Fruit fly (Drosophila melanogaster) whole organism, wandering third instar larva: ENCODE results near the gene Polr1D.

Experiments
- Abd-B ChIP-seq: fragments of >200 bp; optimal IDR thresholded peaks from 2 replicates; lab custom pipeline; 2017; ENCODE audit warnings: missing biosample characterization, missing genetic modification characterization
- CG32264 ChIP-seq: fragments of 200-800 bp; sonication (Bioruptor generic); optimal IDR thresholded peaks from 2 replicates; lab custom pipeline; 2016; ENCODE audit warnings: missing biosample characterization, missing genetic modification characterization
- CG9705 ChIP-seq: fragments of 200-800 bp; sonication (Bioruptor generic); optimal IDR thresholded peaks from 2 replicates; lab custom pipeline; 2018; ENCODE audit warnings: missing biosample characterization, mild to moderate bottlenecking, missing genetic modification characterization
- CrebA ChIP-seq: fragments of 200-800 bp; sonication (Bioruptor generic); optimal IDR thresholded peaks from 2 replicates; lab custom pipeline; 2016; ENCODE audit warnings: missing biosample characterization, mild to moderate bottlenecking, missing genetic modification characterization, borderline replicate concordance
- Dfd ChIP-seq: fragments of >200 bp; optimal IDR thresholded peaks from 2 replicates; lab custom pipeline; 2017; ENCODE audit warnings: missing biosample characterization, missing genetic modification characterization
- Dif ChIP-seq: fragments of 200-275, 200-300 bp; sonication (Bioruptor generic); optimal IDR thresholded peaks from 2 replicates; lab custom pipeline; 2018; ENCODE audit warnings: missing biosample characterization, missing genetic modification characterization; ENCODE audit not compliant: partially characterized antibody
- GATAd ChIP-seq: sonication (Bioruptor generic); optimal IDR thresholded peaks from 2 replicates; lab custom pipeline; 2016; ENCODE audit warnings: missing biosample characterization, missing genetic modification characterization
- HLH106 ChIP-seq: fragments of 200-800 bp; optimal IDR thresholded peaks from 3 replicates; lab custom pipeline; 2019; ENCODE audit warnings: missing biosample characterization, mild to moderate bottlenecking, missing genetic modification characterization, moderate library complexity
- Hnf4 ChIP-seq: fragments of 200-800 bp; sonication (Bioruptor generic); optimal IDR thresholded peaks from 2 replicates; lab custom pipeline; 2016; ENCODE audit warnings: missing biosample characterization, mild to moderate bottlenecking, missing genetic modification characterization
- Hr83 ChIP-seq: fragments of 200-300 bp; sonication (Bioruptor generic); optimal IDR thresholded peaks from 2 replicates; lab custom pipeline; 2016; ENCODE audit warnings: missing biosample characterization, mild to moderate bottlenecking, missing genetic modification characterization, moderate library complexity; ENCODE audit not compliant: poor library complexity, severe bottlenecking
- Jra ChIP-seq: sonication (Bioruptor generic); optimal IDR thresholded peaks from 2 replicates; lab custom pipeline; 2016; ENCODE audit warnings: missing biosample characterization, missing genetic modification characterization
- Mio ChIP-seq: sonication (Bioruptor generic); optimal IDR thresholded peaks from 2 replicates; lab custom pipeline; 2016; ENCODE audit warnings: missing biosample characterization, missing genetic modification characterization
- N ChIP-seq: fragments of >200 bp; optimal IDR thresholded peaks from 2 replicates; lab custom pipeline; 2018; ENCODE audit warnings: missing biosample characterization, missing external identifiers, missing genetic modification characterization
- OdsH ChIP-seq: fragments of 200-800 bp; sonication (Bioruptor generic); optimal IDR thresholded peaks from 2 replicates; lab custom pipeline; 2016; ENCODE audit warnings: missing biosample characterization, mild to moderate bottlenecking, missing genetic modification characterization
- Rel ChIP-seq, 2 experiments: fragments of 200-800 bp; sonication (Bioruptor generic) in 1 of 2; optimal IDR thresholded peaks; 2 replicates in 1 of 2; 3 replicates in 1 of 2; lab custom pipeline; 2016 to 2019; ENCODE audit warnings: mild to moderate bottlenecking in 2 of 2, missing biosample characterization in 2 of 2, missing genetic modification characterization in 2 of 2, moderate library complexity in 1 of 2
- Sp1 ChIP-seq: fragments of 200-800 bp; sonication (Bioruptor generic); optimal IDR thresholded peaks from 3 replicates; lab custom pipeline; 2019; ENCODE audit warnings: missing biosample characterization, mild to moderate bottlenecking, missing genetic modification characterization, moderate library complexity
- Vsx2 ChIP-seq: fragments of 200-300, 225-300 bp; sonication (Bioruptor generic); optimal IDR thresholded peaks from 2 replicates; lab custom pipeline; 2018; ENCODE audit warnings: missing biosample characterization, missing genetic modification characterization; ENCODE audit not compliant: partially characterized antibody
- br ChIP-seq: fragments of 200-800 bp; sonication (Bioruptor generic); optimal IDR thresholded peaks from 2 replicates; lab custom pipeline; 2016; ENCODE audit warnings: missing biosample characterization, missing genetic modification characterization
- brk ChIP-seq: fragments of 200-800 bp; sonication (Bioruptor generic); optimal IDR thresholded peaks from 2 replicates; lab custom pipeline; 2016; ENCODE audit warnings: missing biosample characterization, mild to moderate bottlenecking, missing genetic modification characterization
- dl ChIP-seq, 2 experiments: fragments of 175-275, 200-275 bp in 1 of 2; fragments of 200-275 bp in 1 of 2; sonication (Bioruptor generic); optimal IDR thresholded peaks; lab custom pipeline; 2018; ENCODE audit warnings: mild to moderate bottlenecking in 2 of 2, missing biosample characterization in 2 of 2, missing genetic modification characterization in 2 of 2, moderate library complexity in 2 of 2; ENCODE audit not compliant: partially characterized antibody in 2 of 2, insufficient read depth in 1 of 2
- dsf ChIP-seq: sonication (Bioruptor generic); optimal IDR thresholded peaks from 2 replicates; lab custom pipeline; 2016; ENCODE audit warnings: missing biosample characterization, missing genetic modification characterization, borderline replicate concordance
- foxo ChIP-seq, 2 experiments: fragments of 200-800 bp; sonication (Bioruptor generic); optimal IDR thresholded peaks; 2 replicates in 1 of 2; 3 replicates in 1 of 2; lab custom pipeline; 2016 to 2017; ENCODE audit warnings: missing biosample characterization in 2 of 2, missing genetic modification characterization in 2 of 2
- fru ChIP-seq: fragments of 200-800 bp; sonication (Bioruptor generic); optimal IDR thresholded peaks from 3 replicates; lab custom pipeline; 2016; ENCODE audit warnings: missing biosample characterization, mild to moderate bottlenecking, missing genetic modification characterization
- h ChIP-seq: fragments of 200-800 bp; sonication (Bioruptor generic); optimal IDR thresholded peaks from 3 replicates; lab custom pipeline; 2016; ENCODE audit warnings: missing biosample characterization, mild to moderate bottlenecking, missing genetic modification characterization
- jim ChIP-seq: fragments of 175-275, 200-325 bp; sonication (Bioruptor generic); optimal IDR thresholded peaks from 2 replicates; lab custom pipeline; 2016; ENCODE audit warnings: missing biosample characterization, mild to moderate bottlenecking, missing genetic modification characterization
- lola ChIP-seq: fragments of >200 bp; optimal IDR thresholded peaks from 2 replicates; lab custom pipeline; 2017; ENCODE audit warnings: missing biosample characterization, missing genetic modification characterization
- pan ChIP-seq: fragments of >200 bp; optimal IDR thresholded peaks from 2 replicates; lab custom pipeline; 2017
- psq ChIP-seq: fragments of 200-800 bp; sonication (Bioruptor generic); optimal IDR thresholded peaks from 3 replicates; lab custom pipeline; 2017; ENCODE audit warnings: missing biosample characterization, mild to moderate bottlenecking, missing genetic modification characterization, moderate library complexity
- rgr ChIP-seq: fragments of 200-800 bp; sonication (Bioruptor generic); optimal IDR thresholded peaks from 3 replicates; lab custom pipeline; 2016; ENCODE audit warnings: missing biosample characterization, mild to moderate bottlenecking, missing genetic modification characterization
- sv ChIP-seq: fragments of 200-800 bp; sonication (Bioruptor generic); optimal IDR thresholded peaks from 3 replicates; lab custom pipeline; 2016; ENCODE audit warnings: missing biosample characterization, missing genetic modification characterization
- tai ChIP-seq: sonication (Bioruptor generic); optimal IDR thresholded peaks from 2 replicates; lab custom pipeline; 2016; ENCODE audit warnings: missing biosample characterization, missing genetic modification characterization
- woc ChIP-seq: sonication (Bioruptor generic); optimal IDR thresholded peaks from 2 replicates; lab custom pipeline; 2016; ENCODE audit warnings: missing biosample characterization, mild to moderate bottlenecking, missing genetic modification characterization

Polr1D gene

DNA sequence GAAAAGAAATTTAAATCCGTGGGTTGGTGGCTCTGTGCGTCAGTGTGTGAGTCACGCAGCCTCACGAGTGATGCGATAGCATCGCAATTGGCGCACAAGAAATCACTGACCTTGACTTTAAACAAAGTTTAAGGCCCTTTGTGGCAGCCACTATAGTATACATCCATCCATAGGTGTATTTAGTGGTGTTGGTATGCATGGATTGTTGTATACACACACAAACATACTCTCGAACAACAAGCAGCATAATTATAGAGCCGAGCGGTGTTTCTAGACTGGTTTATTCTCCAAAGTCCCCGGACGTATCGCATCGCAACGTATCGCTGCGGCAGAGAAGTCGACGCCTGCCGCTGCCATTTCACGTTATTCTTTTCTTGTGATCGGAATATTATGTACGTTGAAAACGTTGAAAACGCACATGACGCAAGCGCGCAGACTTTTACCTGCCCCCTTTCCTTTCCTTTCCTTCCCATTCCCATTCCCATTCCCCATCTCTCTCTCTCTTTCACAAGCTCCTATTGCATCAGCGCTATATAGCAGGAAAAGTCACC, 21.8 kb upstream of the Polr1D start:
- TF ChIP-seq h (GFP tag; lab: Kevin White, UChicago) (no peak), Hr83 (GFP tag; lab: Kevin White, UChicago) (peak; percentile 35), Rel (GFP tag; optimal IDR thresholded peaks at IDR 0.05; lab: Kevin White, UChicago) (no peak), Rel (tag; optimal IDR thresholded peaks at IDR 0.05; lab: Kevin White, UChicago) (peak; percentile 74), Dfd (GFP tag; lab: Kevin White, UChicago) (no peak)

- TF ChIP-seq HLH106, result no peak
- TF ChIP-seq foxo (GFP tag; optimal IDR thresholded peaks at IDR 0.05; lab: Kevin White, UChicago), result peak in 1 of 2 experiments; percentile 8
- no peak for TF ChIP-seq Abd-B (GFP tag; lab: Kevin White, UChicago)
- peak; percentile 4 for TF ChIP-seq fru
- TF ChIP-seq woc (GFP tag; lab: Kevin White, UChicago), result peak; percentile 33
- peak; percentile 67 for TF ChIP-seq h (GFP tag; lab: Kevin White, UChicago)
Measured at dm6 chr2L:19155937-19156736, 21.1 kb upstream of the Polr1D start.

DNA sequence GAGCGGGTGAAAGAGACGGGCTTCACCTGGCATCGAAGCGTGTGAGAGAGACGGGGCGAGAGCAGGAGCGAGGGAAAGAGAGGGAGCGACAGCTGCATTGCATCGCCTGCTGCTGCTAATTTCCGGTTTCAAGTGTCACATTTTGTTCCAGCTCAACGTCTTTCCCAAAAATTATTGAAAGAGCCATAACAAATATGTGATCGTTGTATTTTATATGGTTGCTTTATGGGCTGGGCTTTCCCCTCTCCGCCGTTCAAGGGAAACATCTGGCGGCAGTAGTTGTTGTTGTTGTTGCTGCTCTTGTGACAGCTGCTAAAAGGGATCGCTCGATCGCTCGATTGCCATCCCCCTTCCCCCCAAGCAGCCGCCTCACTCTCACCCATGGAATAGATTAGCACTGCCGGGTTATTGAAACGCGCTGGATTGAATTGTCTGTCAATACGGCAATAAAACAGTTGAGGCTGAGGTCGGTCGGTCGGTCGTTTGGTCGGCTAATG, 19.9 kb upstream of the Polr1D start:
- TF ChIP-seq Hr83 (GFP tag; lab: Kevin White, UChicago) (peak; percentile 50), Sp1 (no peak), lola (no peak), brk (GFP tag; lab: Kevin White, UChicago) (no peak), Hnf4 (GFP tag; lab: Kevin White, UChicago) (no peak), jim (GFP tag; lab: Kevin White, UChicago) (peak; percentile 6), Abd-B (GFP tag; lab: Kevin White, UChicago) (no peak), HLH106 (no peak), Mio (GFP tag; lab: Kevin White, UChicago) (no peak), CG32264 (GFP tag; lab: Kevin White, UChicago) (no peak), Rel (GFP tag; optimal IDR thresholded peaks at IDR 0.05; lab: Kevin White, UChicago) (no peak), Rel (tag; optimal IDR thresholded peaks at IDR 0.05; lab: Kevin White, UChicago) (peak; percentile 66), sv (GFP tag; lab: Kevin White, UChicago) (no peak), woc (GFP tag; lab: Kevin White, UChicago) (peak; percentile 40), psq (GFP tag; lab: Kevin White, UChicago) (peak; percentile 26), dsf (no peak), pan (lab: Kevin White, UChicago) (no peak), rgr (GFP tag; lab: Kevin White, UChicago) (no peak), dl (GFP tag; optimal IDR thresholded peaks at IDR 0.05; lab: Kevin White, UChicago; ENCODE audit: insufficient read depth in 1 of 2, partially characterized antibody in 2 of 2) (peak in 1 of 2 experiments; percentile 12), Vsx2 (GFP tag; lab: Kevin White, UChicago) (no peak), tai (GFP tag; lab: Kevin White, UChicago) (no peak), h (GFP tag; lab: Kevin White, UChicago) (peak; percentile 43)

DNA sequence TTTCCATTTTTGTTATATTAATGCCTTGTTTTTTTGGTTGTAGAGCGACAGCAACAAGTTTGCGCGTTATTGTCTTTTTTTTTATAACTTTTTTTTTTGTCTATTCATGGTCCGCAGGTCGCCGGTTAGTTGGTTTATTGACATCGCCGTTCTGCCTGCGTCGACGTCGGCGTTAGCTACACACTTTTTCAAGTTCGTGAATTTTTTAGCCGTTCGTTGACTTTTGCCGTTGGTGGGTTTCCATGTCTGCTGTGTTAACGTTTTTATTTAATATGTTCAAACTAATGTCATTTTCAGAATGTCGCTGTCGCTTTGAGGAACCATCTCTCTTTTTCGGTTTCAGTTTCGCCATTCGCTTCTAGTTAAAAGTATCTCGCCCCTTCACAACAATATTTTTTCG, 11.6 kb upstream of the Polr1D start:
- TF ChIP-seq CrebA (GFP tag; lab: Kevin White, UChicago) (no peak), rgr (GFP tag; lab: Kevin White, UChicago) (no peak), Dif (no peak), HLH106 (no peak), Hr83 (GFP tag; lab: Kevin White, UChicago) (no peak), sv (GFP tag; lab: Kevin White, UChicago) (no peak), Jra (GFP tag; lab: Kevin White, UChicago) (no peak), CG32264 (GFP tag; lab: Kevin White, UChicago) (no peak), lola (no peak), N (GFP tag; lab: Kevin White, UChicago) (no peak), GATAd (GFP tag; lab: Kevin White, UChicago) (no peak), CG9705 (GFP tag; lab: Kevin White, UChicago) (no peak), br (GFP tag; lab: Kevin White, UChicago) (no peak), OdsH (GFP tag; lab: Kevin White, UChicago) (no peak), brk (GFP tag; lab: Kevin White, UChicago) (no peak), dl (GFP tag; optimal IDR thresholded peaks at IDR 0.05; lab: Kevin White, UChicago; ENCODE audit: insufficient read depth in 1 of 2, partially characterized antibody in 2 of 2) (no peak), tai (GFP tag; lab: Kevin White, UChicago) (no peak), woc (GFP tag; lab: Kevin White, UChicago) (no peak)
